Worm (Caenorhabditis elegans) whole organism, early embryonic: ENCODE data around the gene spin-1.

Experiments used
- B0310.2 ChIP-seq: sonication (generic microtip); optimal IDR thresholded peaks from 2 replicates; lab custom pipeline; 2016; ENCODE audit warnings: mild to moderate bottlenecking, missing genetic modification characterization, missing compliant biosample characterization
- F13C5.2 ChIP-seq: sonication (generic microtip); optimal IDR thresholded peaks from 2 replicates; lab custom pipeline; 2017; ENCODE audit warnings: mild to moderate bottlenecking, missing genetic modification characterization, inconsistent platforms, missing compliant biosample characterization
- aly-1 ChIP-seq: sonication (generic microtip); optimal IDR thresholded peaks from 2 replicates; lab custom pipeline; 2016; ENCODE audit warnings: missing genetic modification characterization, missing compliant biosample characterization
- ama-1 ChIP-seq: fragments of 150-350 bp; optimal IDR thresholded peaks from 2 replicates; lab custom pipeline; 2014
- ceh-13 ChIP-seq: fragments of 200-800 bp; sonication (Bioruptor generic); optimal IDR thresholded peaks from 2 replicates; lab custom pipeline; 2018; ENCODE audit warnings: mild to moderate bottlenecking, missing genetic modification characterization, missing compliant biosample characterization
- ceh-36 ChIP-seq: sonication (generic microtip); optimal IDR thresholded peaks from 2 replicates; lab custom pipeline; 2016; ENCODE audit warnings: missing genetic modification characterization, inconsistent platforms, missing compliant biosample characterization
- ets-7 ChIP-seq: sonication (generic microtip); optimal IDR thresholded peaks from 2 replicates; lab custom pipeline; 2016; ENCODE audit warnings: missing genotype, missing genetic modification characterization, missing compliant biosample characterization
- flt-1 ChIP-seq: fragments of 200-800 bp; sonication (Bioruptor generic); IDR thresholded peaks from 2 replicates; pipeline ENCODE4 v1.3.6; 2022; ENCODE audit warnings: missing genetic modification characterization, missing compliant biosample characterization
- hmbx-1 ChIP-seq: sonication (generic microtip); optimal IDR thresholded peaks from 2 replicates; lab custom pipeline; 2016; ENCODE audit warnings: mild to moderate bottlenecking, missing genetic modification characterization, missing compliant biosample characterization
- hmg-4 ChIP-seq: fragments of 200-800 bp; sonication (Bioruptor generic); optimal IDR thresholded peaks from 2 replicates; lab custom pipeline; 2018; ENCODE audit warnings: mild to moderate bottlenecking, missing genetic modification characterization, missing compliant biosample characterization
- hnd-1 ChIP-seq: sonication (generic microtip); optimal IDR thresholded peaks from 2 replicates; lab custom pipeline; 2016; ENCODE audit warnings: missing genetic modification characterization, missing compliant biosample characterization
- pes-1 ChIP-seq: fragments of 200-800 bp; sonication (Bioruptor generic); IDR thresholded peaks from 2 replicates; pipeline ENCODE4 v1.3.6; 2022; ENCODE audit warnings: missing genetic modification reagents, missing genetic modification characterization, missing compliant biosample characterization
- scrt-1 ChIP-seq: fragments of 200-800 bp; sonication (Bioruptor generic); IDR thresholded peaks from 2 replicates; pipeline ENCODE4 v1.3.6; 2022; ENCODE audit warnings: missing genetic modification characterization, missing compliant biosample characterization
- sea-1 ChIP-seq: fragments of 200-800 bp; sonication (Bioruptor generic); conservative IDR thresholded peaks from 2 replicates; pipeline ENCODE4 v1.3.6; 2022; ENCODE audit warnings: missing genetic modification characterization, missing compliant biosample characterization
- tbx-11 ChIP-seq: fragments of 200-800 bp; sonication (Bioruptor generic); IDR thresholded peaks from 2 replicates; pipeline ENCODE4 v1.3.6; 2022; ENCODE audit warnings: missing genetic modification characterization, missing compliant biosample characterization
- tbx-37 ChIP-seq: fragments of 200-800 bp; sonication (Bioruptor generic); conservative IDR thresholded peaks from 2 replicates; pipeline ENCODE4 v1.3.6; 2022; ENCODE audit warnings: missing genetic modification reagents, missing genetic modification characterization, missing compliant biosample characterization
- tra-4 ChIP-seq: sonication (generic microtip); optimal IDR thresholded peaks from 2 replicates; lab custom pipeline; 2017; ENCODE audit warnings: missing genetic modification characterization, missing compliant biosample characterization

The spin-1 gene

ce11 chrV:12140625-12141024 is 25.8 kb downstream of the spin-1 start, which contains the start of gene C27A7.3:
TSS of gene C27A7.3 (plus strand) at chrV:12140925.
- no peak for TF ChIP-seq hmbx-1 (tag; lab: Kevin White, UChicago)
- no peak for TF ChIP-seq ceh-36 (tag; lab: Kevin White, UChicago)
- TF ChIP-seq scrt-1 (GFP tag; lab: Robert Waterston, UW): no peak
- TF ChIP-seq pes-1 (GFP tag; lab: Robert Waterston, UW): no peak
- no peak for TF ChIP-seq hnd-1 (tag; lab: Kevin White, UChicago)
- no peak for TF ChIP-seq ama-1
- TF ChIP-seq tbx-37: no peak
- no peak for TF ChIP-seq flt-1 (GFP tag; lab: Robert Waterston, UW)
- TF ChIP-seq F13C5.2 (tag; lab: Kevin White, UChicago): no peak
- TF ChIP-seq B0310.2 (tag; lab: Kevin White, UChicago): no peak
- TF ChIP-seq tra-4 (tag; lab: Kevin White, UChicago): no peak
- TF ChIP-seq sea-1: no peak
- no peak for TF ChIP-seq ceh-13 (GFP tag; lab: Kevin White, UChicago)
- TF ChIP-seq tbx-11 (GFP tag; lab: Robert Waterston, UW): no peak
- no peak for TF ChIP-seq ets-7
- no peak for TF ChIP-seq aly-1 (tag; lab: Kevin White, UChicago)

ce11 chrV:12150607-12151006 is 35.8 kb downstream of the spin-1 start, which contains the start of gene che-11:
TSS of gene che-11 (minus strand) at chrV:12150707.
- TF ChIP-seq ceh-36 (tag; lab: Kevin White, UChicago) (no peak), tbx-37 (no peak), hnd-1 (tag; lab: Kevin White, UChicago) (no peak), ama-1 (no peak), tbx-11 (GFP tag; lab: Robert Waterston, UW) (no peak)

- TF ChIP-seq aly-1 (tag; lab: Kevin White, UChicago) (no peak), sea-1 (no peak), scrt-1 (GFP tag; lab: Robert Waterston, UW) (no peak), ets-7 (no peak), tbx-11 (GFP tag; lab: Robert Waterston, UW) (no peak), hnd-1 (tag; lab: Kevin White, UChicago) (no peak), pes-1 (GFP tag; lab: Robert Waterston, UW) (no peak), tra-4 (tag; lab: Kevin White, UChicago) (no peak), B0310.2 (tag; lab: Kevin White, UChicago) (no peak), ceh-36 (tag; lab: Kevin White, UChicago) (no peak), hmbx-1 (tag; lab: Kevin White, UChicago) (no peak), tbx-37 (no peak)
These were observed 38.1 kb downstream of the spin-1 start, which contains the start of gene C27A7.8 for ce11 chrV:12152857-12153256. TSS of gene C27A7.8 (plus strand) at chrV:12153157.

- TF ChIP-seq tra-4 (tag; lab: Kevin White, UChicago) (no peak), aly-1 (tag; lab: Kevin White, UChicago) (no peak), hmg-4 (no peak), F13C5.2 (tag; lab: Kevin White, UChicago) (no peak), hnd-1 (tag; lab: Kevin White, UChicago) (no peak), ama-1 (no peak), ets-7 (no peak), sea-1 (no peak), ceh-13 (GFP tag; lab: Kevin White, UChicago) (no peak), B0310.2 (tag; lab: Kevin White, UChicago) (no peak), tbx-11 (GFP tag; lab: Robert Waterston, UW) (no peak), flt-1 (GFP tag; lab: Robert Waterston, UW) (no peak)
These were observed 39.0 kb downstream of the spin-1 start for ce11 chrV:12153784-12154183.

- no peak for TF ChIP-seq flt-1 (GFP tag; lab: Robert Waterston, UW)
- no peak for TF ChIP-seq tbx-11 (GFP tag; lab: Robert Waterston, UW)
- TF ChIP-seq ceh-13 (GFP tag; lab: Kevin White, UChicago): no peak
- no peak for TF ChIP-seq ets-7
- TF ChIP-seq ceh-36 (tag; lab: Kevin White, UChicago): no peak
- no peak for TF ChIP-seq sea-1
- TF ChIP-seq hnd-1 (tag; lab: Kevin White, UChicago): no peak
- no peak for TF ChIP-seq F13C5.2 (tag; lab: Kevin White, UChicago)
These were observed 39.8 kb downstream of the spin-1 start, which contains the start of gene C27A7.9 for ce11 chrV:12154554-12154953. TSS of gene C27A7.9 (minus strand) at chrV:12154654.

- TF ChIP-seq hmg-4: no peak
- TF ChIP-seq F13C5.2 (tag; lab: Kevin White, UChicago): no peak
- TF ChIP-seq ceh-13 (GFP tag; lab: Kevin White, UChicago): no peak
- no peak for TF ChIP-seq tra-4 (tag; lab: Kevin White, UChicago)
- no peak for TF ChIP-seq hmbx-1 (tag; lab: Kevin White, UChicago)
- TF ChIP-seq B0310.2 (tag; lab: Kevin White, UChicago): no peak
- TF ChIP-seq sea-1: no peak
- no peak for TF ChIP-seq ceh-36 (tag; lab: Kevin White, UChicago)
- no peak for TF ChIP-seq tbx-11 (GFP tag; lab: Robert Waterston, UW)
These were observed 43.6 kb downstream of the spin-1 start for ce11 chrV:12158377-12158776.

- TF ChIP-seq F13C5.2 (tag; lab: Kevin White, UChicago) (no peak), hmg-4 (no peak), ama-1 (no peak)
These were observed 45.2 kb downstream of the spin-1 start for ce11 chrV:12159975-12160374.

ce11 chrV:12161157-12161556 is 46.4 kb downstream of the spin-1 start:
- TF ChIP-seq flt-1 (GFP tag; lab: Robert Waterston, UW) (no peak), aly-1 (tag; lab: Kevin White, UChicago) (no peak), tra-4 (tag; lab: Kevin White, UChicago) (no peak), hmbx-1 (tag; lab: Kevin White, UChicago) (no peak), sea-1 (no peak), tbx-11 (GFP tag; lab: Robert Waterston, UW) (no peak)
